Worm (Caenorhabditis elegans) whole organism, L4/young adult: Measurements from ENCODE around the gene R10E4.6.

Experiments used
- W03F9.2 ChIP-seq: fragments of 150-350 bp; optimal IDR thresholded peaks from 2 replicates; lab custom pipeline; 2014; ENCODE audit warnings: missing biosample characterization, missing genetic modification characterization
- dao-5 ChIP-seq: sonication (generic microtip); optimal IDR thresholded peaks from 2 replicates; lab custom pipeline; 2016; ENCODE audit warnings: missing genotype, missing genetic modification characterization, moderate library complexity, missing compliant biosample characterization

DNA sequence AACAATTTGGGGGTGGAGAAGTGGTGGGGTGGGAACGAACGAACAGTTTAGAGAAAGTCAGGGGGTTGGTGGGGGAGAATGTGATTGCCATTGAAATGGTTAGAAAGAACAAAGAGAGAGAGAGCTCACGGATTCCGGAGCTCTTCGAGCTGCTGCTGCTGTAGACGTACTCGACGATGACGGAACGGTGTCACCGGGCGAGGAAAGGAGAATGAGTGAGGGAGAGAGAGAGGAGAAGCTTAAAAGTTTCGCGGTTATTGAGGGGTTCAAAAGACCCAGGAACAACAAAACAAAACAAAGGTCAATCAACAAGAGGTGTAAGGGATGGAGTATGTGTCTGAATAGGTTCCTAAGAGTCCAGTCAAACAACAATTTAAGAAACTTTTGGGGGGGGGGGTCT, 16.9 kb upstream of the R10E4.6 start:
- TF ChIP-seq W03F9.2 (tag; lab: Kevin White, UChicago) (no peak), dao-5 (tag; lab: Kevin White, UChicago) (no peak)
